Fruit fly (Drosophila melanogaster): ENCODE results near the gene CG15478.

- TF ChIP-seq CTCF (optimal IDR thresholded peaks at IDR 0.05) (no peak), CG8478 (optimal IDR thresholded peaks at IDR 0.05) (no peak)
Measured at dm6 chrX:7694207-7694606, 23.5 kb downstream of the CG15478 start.
